Fruit fly (Drosophila melanogaster) whole organism, embryonic: ENCODE data around the gene CG13248.

Experiments used
- Abd-B ChIP-seq: fragments of 200-800 bp; sonication (Bioruptor generic); optimal IDR thresholded peaks from 2 replicates; lab custom pipeline; 2018; ENCODE audit warnings: missing biosample characterization, mild to moderate bottlenecking, missing genetic modification characterization, moderate library complexity
- Aef1 ChIP-seq: fragments of 200-800 bp; sonication (Bioruptor generic); IDR thresholded peaks from 3 replicates; pipeline ENCODE4 v1.3.6; 2022; ENCODE audit warnings: missing biosample characterization, missing genetic modification characterization
- BEAF-32 ChIP-seq: fragments of 200-800 bp; sonication (Bioruptor generic); optimal IDR thresholded peaks from 3 replicates; lab custom pipeline; 2017; ENCODE audit warnings: missing biosample characterization, missing genetic modification characterization, mild to moderate bottlenecking, moderate library complexity, missing genetic modification reagents
- CG10321 ChIP-seq: fragments of 200-800 bp; sonication (Bioruptor generic); IDR thresholded peaks from 2 replicates; pipeline ENCODE4 v1.3.6; 2022; ENCODE audit warnings: missing biosample characterization, missing genetic modification characterization
- CG10979 ChIP-seq: fragments of 200-800 bp; sonication (Bioruptor generic); optimal IDR thresholded peaks from 2 replicates; lab custom pipeline; 2018; ENCODE audit warnings: missing biosample characterization, mild to moderate bottlenecking, missing genetic modification characterization, moderate library complexity
- CG11695 ChIP-seq: fragments of 200-800 bp; sonication (Bioruptor generic); IDR thresholded peaks from 3 replicates; pipeline ENCODE4 v1.3.6; 2022; ENCODE audit warnings: missing biosample characterization, missing genetic modification characterization
- CG15011 ChIP-seq: fragments of 200-800 bp; sonication (Bioruptor generic); optimal IDR thresholded peaks from 3 replicates; lab custom pipeline; 2018; ENCODE audit warnings: missing biosample characterization, mild to moderate bottlenecking, missing genetic modification characterization
- CG16815 ChIP-seq: fragments of 200-800 bp; sonication (Bioruptor generic); optimal IDR thresholded peaks from 3 replicates; lab custom pipeline; 2017; ENCODE audit warnings: missing biosample characterization, mild to moderate bottlenecking, missing genetic modification characterization
- CG2889 ChIP-seq: fragments of 200-800 bp; sonication (Bioruptor generic); IDR thresholded peaks from 3 replicates; pipeline ENCODE4 v1.3.6; 2022; ENCODE audit warnings: missing biosample characterization, missing genetic modification characterization
- CG30020 ChIP-seq: fragments of 200-800 bp; optimal IDR thresholded peaks from 2 replicates; lab custom pipeline; 2019; ENCODE audit warnings: missing biosample characterization, mild to moderate bottlenecking, missing genetic modification characterization, moderate library complexity
- CG34422 ChIP-seq: fragments of 200-800 bp; sonication (Bioruptor generic); IDR thresholded peaks from 3 replicates; pipeline ENCODE4 v1.3.6; 2022; ENCODE audit warnings: missing biosample characterization, missing genetic modification characterization
- CG43689 ChIP-seq: fragments of 200-800 bp; sonication (Bioruptor generic); IDR thresholded peaks from 2 replicates; pipeline ENCODE4 v1.3.6; 2022; ENCODE audit warnings: missing biosample characterization, missing genetic modification characterization
- CG6254 ChIP-seq: fragments of 200-800 bp; sonication (Bioruptor generic); optimal IDR thresholded peaks from 3 replicates; lab custom pipeline; 2017; ENCODE audit warnings: mild to moderate bottlenecking, missing biosample characterization, missing genetic modification reagents, missing genetic modification characterization
- CG6813 ChIP-seq: fragments of 200-800 bp; sonication (Bioruptor generic); optimal IDR thresholded peaks from 2 replicates; lab custom pipeline; 2017; ENCODE audit warnings: missing biosample characterization, missing genetic modification characterization, mild to moderate bottlenecking, moderate library complexity, missing genetic modification reagents
- CG7556 ChIP-seq: fragments of 200-800 bp; sonication (Bioruptor generic); optimal IDR thresholded peaks from 2 replicates; lab custom pipeline; 2017; ENCODE audit warnings: missing biosample characterization, mild to moderate bottlenecking, missing genetic modification characterization
- CG7786 ChIP-seq: fragments of 200-800 bp; sonication (Bioruptor generic); optimal IDR thresholded peaks from 2 replicates; lab custom pipeline; 2016; ENCODE audit warnings: missing biosample characterization, missing genetic modification characterization
- CG7987 ChIP-seq: fragments of 200-800 bp; sonication (Bioruptor generic); optimal IDR thresholded peaks from 2 replicates; lab custom pipeline; 2018; ENCODE audit warnings: missing biosample characterization, mild to moderate bottlenecking, missing genetic modification characterization, moderate library complexity
- CG8089 ChIP-seq: fragments of 200-800 bp; sonication (Bioruptor generic); optimal IDR thresholded peaks from 3 replicates; lab custom pipeline; 2016; ENCODE audit warnings: missing biosample characterization, missing genetic modification characterization
- CG8478 ChIP-seq: fragments of >200 bp; optimal IDR thresholded peaks from 2 replicates; lab custom pipeline; 2018
- CG8944 ChIP-seq: fragments of 200-800 bp; sonication (Bioruptor generic); optimal IDR thresholded peaks from 3 replicates; lab custom pipeline; 2016; ENCODE audit warnings: missing biosample characterization, missing genetic modification characterization
- CG9437 ChIP-seq: fragments of 200-800 bp; sonication (Bioruptor generic); optimal IDR thresholded peaks from 2 replicates; lab custom pipeline; 2018; ENCODE audit warnings: missing biosample characterization, mild to moderate bottlenecking, missing genetic modification characterization
- CG9876 ChIP-seq: fragments of 200-800 bp; sonication (Bioruptor generic); optimal IDR thresholded peaks from 2 replicates; lab custom pipeline; 2016; ENCODE audit warnings: missing biosample characterization, missing genetic modification characterization
- CrebB ChIP-seq: fragments of 200-800 bp; sonication (Bioruptor generic); optimal IDR thresholded peaks from 3 replicates; lab custom pipeline; 2018; ENCODE audit warnings: missing biosample characterization, mild to moderate bottlenecking, missing genetic modification characterization
- D ChIP-seq, 2 experiments: fragments of 200-800 bp in 1 of 2; fragments of >200 bp in 1 of 2; sonication (Bioruptor generic) in 1 of 2; optimal IDR thresholded peaks; 2 replicates in 1 of 2; 3 replicates in 1 of 2; lab custom pipeline; 2017; ENCODE audit warnings: mild to moderate bottlenecking in 1 of 2, missing biosample characterization in 1 of 2, missing genetic modification characterization in 1 of 2, missing genetic modification reagents in 1 of 2
- Fer1 ChIP-seq: fragments of 200-800 bp; sonication (Bioruptor generic); optimal IDR thresholded peaks from 2 replicates; lab custom pipeline; 2017; ENCODE audit warnings: missing biosample characterization, mild to moderate bottlenecking, missing genetic modification characterization
- Fer3 ChIP-seq: fragments of 200-800 bp; sonication (Bioruptor generic); optimal IDR thresholded peaks from 2 replicates; lab custom pipeline; 2018; ENCODE audit warnings: missing biosample characterization, mild to moderate bottlenecking, missing genetic modification characterization, moderate library complexity
- Gug ChIP-seq: fragments of 200-800 bp; sonication (Bioruptor generic); IDR thresholded peaks from 4 replicates; pipeline ENCODE4 v1.3.6; 2022; ENCODE audit warnings: missing biosample characterization, missing genetic modification characterization
- Meics ChIP-seq: fragments of 200-800 bp; sonication (Bioruptor generic); optimal IDR thresholded peaks from 2 replicates; lab custom pipeline; 2017; ENCODE audit warnings: missing biosample characterization, mild to moderate bottlenecking, missing genetic modification characterization
- Tbp ChIP-seq: fragments of >200 bp; optimal IDR thresholded peaks from 2 replicates; lab custom pipeline; 2018; ENCODE audit warnings: missing biosample characterization, missing genetic modification characterization
- YL-1 ChIP-seq: fragments of 200-800 bp; sonication (Bioruptor generic); optimal IDR thresholded peaks from 3 replicates; lab custom pipeline; 2017; ENCODE audit warnings: missing biosample characterization, mild to moderate bottlenecking, missing genetic modification characterization
- ac ChIP-seq: fragments of 200-800 bp; sonication (Bioruptor generic); optimal IDR thresholded peaks from 3 replicates; lab custom pipeline; 2017; ENCODE audit warnings: missing biosample characterization, mild to moderate bottlenecking, missing genetic modification characterization
- ara ChIP-seq: fragments of 200-800 bp; sonication (Bioruptor generic); IDR thresholded peaks from 2 replicates; pipeline ENCODE4 v1.3.6; 2022; ENCODE audit warnings: missing biosample characterization, missing genetic modification characterization
- danr ChIP-seq: fragments of 200-800 bp; sonication (Bioruptor generic); IDR thresholded peaks from 2 replicates; pipeline ENCODE4 v1.3.6; 2022; ENCODE audit warnings: missing biosample characterization, missing genetic modification characterization
- ems ChIP-seq: fragments of 200-800 bp; sonication (Bioruptor generic); optimal IDR thresholded peaks from 3 replicates; lab custom pipeline; 2016; ENCODE audit warnings: missing biosample characterization, missing genetic modification characterization
- esg ChIP-seq: fragments of 200-800 bp; sonication (Bioruptor generic); conservative IDR thresholded peaks from 2 replicates; pipeline ENCODE4 v1.3.6; 2022; ENCODE audit warnings: missing biosample characterization, missing genetic modification characterization
- ewg ChIP-seq: fragments of 200-800 bp; sonication (Bioruptor generic); optimal IDR thresholded peaks from 3 replicates; lab custom pipeline; 2017; ENCODE audit warnings: mild to moderate bottlenecking, missing biosample characterization, missing genetic modification reagents, missing genetic modification characterization
- fd102C ChIP-seq: fragments of 200-800 bp; sonication (Bioruptor generic); optimal IDR thresholded peaks from 2 replicates; lab custom pipeline; 2018; ENCODE audit warnings: missing biosample characterization, mild to moderate bottlenecking, missing genetic modification characterization, moderate library complexity
- fd96Cb ChIP-seq: fragments of 200-800 bp; sonication (Bioruptor generic); optimal IDR thresholded peaks from 2 replicates; lab custom pipeline; 2018; ENCODE audit warnings: missing biosample characterization, mild to moderate bottlenecking, missing genetic modification characterization, moderate library complexity
- hth ChIP-seq: fragments of >200 bp; optimal IDR thresholded peaks from 2 replicates; lab custom pipeline; 2017; ENCODE audit warnings: inconsistent platforms
- ind ChIP-seq: fragments of 200-800 bp; sonication (Bioruptor generic); optimal IDR thresholded peaks from 3 replicates; lab custom pipeline; 2016; ENCODE audit warnings: missing biosample characterization, missing genetic modification characterization
- jigr1 ChIP-seq: fragments of 200-800 bp; sonication (Bioruptor generic); IDR thresholded peaks from 3 replicates; pipeline ENCODE4 v1.3.6; 2022; ENCODE audit warnings: missing biosample characterization, missing genetic modification characterization
- luna ChIP-seq: fragments of 200-800 bp; sonication (Bioruptor generic); optimal IDR thresholded peaks from 2 replicates; lab custom pipeline; 2016; ENCODE audit warnings: missing biosample characterization, missing genetic modification characterization
- mam ChIP-seq: fragments of 200-800 bp; sonication (Bioruptor generic); optimal IDR thresholded peaks from 3 replicates; lab custom pipeline; 2016; ENCODE audit warnings: missing biosample characterization, missing genetic modification characterization
- nom ChIP-seq: fragments of 200-800 bp; sonication (Bioruptor generic); optimal IDR thresholded peaks from 2 replicates; lab custom pipeline; 2017; ENCODE audit warnings: missing biosample characterization, missing genetic modification characterization, mild to moderate bottlenecking, moderate library complexity, missing genetic modification reagents
- trem ChIP-seq: fragments of 200-800 bp; optimal IDR thresholded peaks from 3 replicates; lab custom pipeline; 2019; ENCODE audit warnings: missing biosample characterization, mild to moderate bottlenecking, missing genetic modification characterization, moderate library complexity
- twi ChIP-seq: fragments of 200-800 bp; optimal IDR thresholded peaks from 2 replicates; lab custom pipeline; 2019; ENCODE audit warnings: missing biosample characterization, mild to moderate bottlenecking, missing genetic modification characterization, moderate library complexity
- z ChIP-seq: fragments of 200-800 bp; sonication (Bioruptor generic); IDR thresholded peaks from 3 replicates; pipeline ENCODE4 v1.3.6; 2022; ENCODE audit warnings: missing biosample characterization, missing genetic modification characterization
- zen ChIP-seq: fragments of 200-800 bp; sonication (Bioruptor generic); optimal IDR thresholded peaks from 3 replicates; lab custom pipeline; 2018; ENCODE audit warnings: missing biosample characterization, mild to moderate bottlenecking, missing genetic modification characterization, moderate library complexity
- zf30C ChIP-seq: fragments of 200-800 bp; sonication (Bioruptor generic); optimal IDR thresholded peaks from 3 replicates; lab custom pipeline; 2018; ENCODE audit warnings: missing biosample characterization, mild to moderate bottlenecking, missing genetic modification characterization

The CG13248 gene

dm6 chr3L:20401026-20401912, 9.1 kb downstream of the CG13248 start, which contains the start of gene trbl (continued):
- TF ChIP-seq fd96Cb (no peak), CG10979 (tag; lab: Kevin White, UChicago) (peak; percentile 24), CG6254 (no peak), nom (GFP tag; lab: Kevin White, UChicago) (peak; percentile 58), CG30020 (tag; lab: Kevin White, UChicago) (peak; percentile 20), Gug (GFP tag; lab: Robert Waterston, UW) (no peak), z (GFP tag; lab: Robert Waterston, UW) (peak; percentile 62; the same call in 1 of the 3 replicates), mam (GFP tag; lab: Kevin White, UChicago) (no peak), Meics (GFP tag; lab: Kevin White, UChicago) (peak; percentile 19), esg (GFP tag; lab: Robert Waterston, UW) (no peak), Tbp (GFP tag; lab: Kevin White, UChicago) (no peak), D (optimal IDR thresholded peaks at IDR 0.05; lab: Kevin White, UChicago) (peak; percentile 22), D (GFP tag; optimal IDR thresholded peaks at IDR 0.05; lab: Kevin White, UChicago) (no peak), Fer1 (GFP tag; lab: Kevin White, UChicago) (peak; percentile 74), fd102C (peak; percentile 26), YL-1 (GFP tag; lab: Kevin White, UChicago) (no peak), BEAF-32 (GFP tag; lab: Kevin White, UChicago) (peak; percentile 5), CG9437 (GFP tag; lab: Kevin White, UChicago) (peak; percentile 47), CG8089 (GFP tag; lab: Kevin White, UChicago) (no peak), CG2889 (GFP tag; lab: Robert Waterston, UW) (no peak), CG7987 (GFP tag; lab: Kevin White, UChicago) (no peak), CG7786 (GFP tag; lab: Kevin White, UChicago) (no peak), trem (peak; percentile 59), CG10321 (GFP tag; lab: Robert Waterston, UW) (no peak), CG11695 (no peak), zen (tag; lab: Kevin White, UChicago) (peak; percentile 73), Abd-B (no peak), ewg (GFP tag; lab: Kevin White, UChicago) (no peak), ems (no peak), Fer3 (tag; lab: Kevin White, UChicago) (no peak), ara (GFP tag; lab: Robert Waterston, UW) (peak; percentile 49), CrebB (peak; percentile 49), luna (GFP tag; lab: Kevin White, UChicago) (no peak), CG15011 (GFP tag; lab: Kevin White, UChicago) (no peak), CG8478 (lab: Kevin White, UChicago) (peak; percentile 49), CG9876 (no peak), CG34422 (no peak), hth (lab: Kevin White, UChicago) (no peak), Aef1 (GFP tag; lab: Robert Waterston, UW) (no peak), danr (GFP tag; lab: Robert Waterston, UW) (no peak), CG16815 (GFP tag; lab: Kevin White, UChicago) (no peak), zf30C (peak; percentile 38), CG6813 (GFP tag; lab: Kevin White, UChicago) (no peak), CG7556 (peak; percentile 8), ac (GFP tag; lab: Kevin White, UChicago) (peak; percentile 11), jigr1 (GFP tag; lab: Robert Waterston, UW) (no peak), CG8944 (GFP tag; lab: Kevin White, UChicago) (no peak), ind (GFP tag; lab: Kevin White, UChicago) (no peak), CG43689 (GFP tag; lab: Robert Waterston, UW) (no peak), twi (tag; lab: Kevin White, UChicago) (no peak)
